Worm (Caenorhabditis elegans): Measurements from ENCODE around the gene sym-3.
A peak's percentile ranks its signal among the peaks of the same experiment; 100 is the strongest.

The sym-3 gene

ce11 chrX:5818176-5818575, 44.6 kb downstream of the sym-3 start:
- peak; percentile 59 for TF ChIP-seq ceh-19 (GFP tag; optimal IDR thresholded peaks at IDR 0.05)
- TF ChIP-seq eyg-1 (tag; optimal IDR thresholded peaks at IDR 0.05), result peak; percentile 31
- peak; percentile 41 for TF ChIP-seq hlh-8 (tag; optimal IDR thresholded peaks at IDR 0.05)
- no peak for TF ChIP-seq pha-2 (tag; optimal IDR thresholded peaks at IDR 0.05)
- peak; percentile 5 for TF ChIP-seq dmd-4 (tag; optimal IDR thresholded peaks at IDR 0.05; ENCODE audit: borderline replicate concordance)
- TF ChIP-seq unc-55 (GFP tag; optimal IDR thresholded peaks at IDR 0.05), result peak; percentile 70
- TF ChIP-seq ref-2 (tag; optimal IDR thresholded peaks at IDR 0.05), result peak; percentile 61
- no peak for TF ChIP-seq odd-2 (tag; optimal IDR thresholded peaks at IDR 0.05)
- TF ChIP-seq sdc-2 (tag; optimal IDR thresholded peaks at IDR 0.05), result peak; percentile 64
- TF ChIP-seq nhr-232 (tag; optimal IDR thresholded peaks at IDR 0.05), result peak; percentile 31
- TF ChIP-seq elt-2 (tag; optimal IDR thresholded peaks at IDR 0.05), result no peak
- TF ChIP-seq unc-86 (tag; optimal IDR thresholded peaks at IDR 0.05), result peak; percentile 49
- TF ChIP-seq ceh-14 (tag; optimal IDR thresholded peaks at IDR 0.05), result no peak
- peak; percentile 76 for TF ChIP-seq syd-9 (tag; optimal IDR thresholded peaks at IDR 0.05)
- TF ChIP-seq pax-1 (tag; optimal IDR thresholded peaks at IDR 0.05), result no peak
- TF ChIP-seq nfya-1 (tag; optimal IDR thresholded peaks at IDR 0.05), result peak; percentile 60
- peak; percentile 42 for TF ChIP-seq ceh-2 (tag; optimal IDR thresholded peaks at IDR 0.05)
- TF ChIP-seq ceh-31 (tag; optimal IDR thresholded peaks at IDR 0.05), result peak; percentile 51
- TF ChIP-seq sox-2 (GFP tag; IDR thresholded peaks at IDR 0.05), result no peak
- no peak for TF ChIP-seq ceh-24 (tag; optimal IDR thresholded peaks at IDR 0.05)
- TF ChIP-seq ceh-6 (GFP tag; optimal IDR thresholded peaks at IDR 0.05), result peak; percentile 22
- peak; percentile 61 for TF ChIP-seq tbx-2 (tag; optimal IDR thresholded peaks at IDR 0.05)
- TF ChIP-seq rnt-1 (tag; optimal IDR thresholded peaks at IDR 0.05), result peak; percentile 80
- no peak for TF ChIP-seq Y22D7AL.16 (tag; optimal IDR thresholded peaks at IDR 0.05)
- TF ChIP-seq pros-1 (tag; optimal IDR thresholded peaks at IDR 0.05), result peak; percentile 78
- no peak for TF ChIP-seq ceh-18 (tag; optimal IDR thresholded peaks at IDR 0.05)
- TF ChIP-seq ceh-30 (tag; optimal IDR thresholded peaks at IDR 0.05), result no peak
- peak; percentile 86 for TF ChIP-seq ceh-34 (tag; optimal IDR thresholded peaks at IDR 0.05)
- no peak for TF ChIP-seq lin-11 (tag; optimal IDR thresholded peaks at IDR 0.05)
- no peak for TF ChIP-seq pag-3 (tag; optimal IDR thresholded peaks at IDR 0.05; ENCODE audit: borderline replicate concordance)
- no peak for TF ChIP-seq che-1 (tag; optimal IDR thresholded peaks at IDR 0.05)
- TF ChIP-seq ets-4 (tag; optimal IDR thresholded peaks at IDR 0.05), result no peak

DNA sequence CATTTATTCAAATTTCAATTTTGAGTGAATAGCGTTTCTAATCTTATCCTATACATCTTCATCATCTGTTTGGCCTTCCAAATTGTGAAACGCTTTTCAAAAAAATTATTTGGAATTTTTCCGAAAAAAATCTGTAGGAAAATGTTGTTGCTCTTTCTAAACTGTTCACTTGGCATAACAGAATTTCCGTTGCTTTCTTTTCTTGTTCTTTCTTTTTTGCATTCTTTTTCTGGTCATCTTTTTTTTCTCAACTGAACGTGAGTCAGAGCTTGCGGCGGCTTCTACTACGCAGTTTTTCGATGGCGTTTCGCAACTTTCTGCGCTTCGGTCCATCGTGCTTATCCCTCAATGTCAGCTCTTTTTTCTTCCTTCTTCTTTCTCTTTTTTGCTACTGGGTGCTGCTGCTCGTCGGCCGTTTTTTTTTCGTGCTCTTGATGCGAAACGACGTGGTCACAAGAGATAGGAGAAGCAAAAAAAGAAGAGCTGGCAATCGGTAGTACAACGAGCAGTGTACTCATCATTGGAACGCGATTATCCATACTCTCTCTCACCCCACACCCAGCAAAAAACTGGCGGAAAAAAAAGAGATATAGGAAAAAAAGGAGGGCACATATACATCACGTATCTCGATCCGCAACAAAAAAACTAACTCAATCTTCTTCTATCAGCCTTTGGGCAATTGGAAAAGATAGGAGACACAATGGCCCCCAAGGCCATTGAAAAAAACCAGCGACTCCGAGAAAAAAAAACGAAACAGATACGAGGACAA, 46.3 kb downstream of the sym-3 start:
- TF ChIP-seq unc-42 (tag; optimal IDR thresholded peaks at IDR 0.05), result peak; percentile 39
- TF ChIP-seq dmd-4 (tag; optimal IDR thresholded peaks at IDR 0.05; ENCODE audit: borderline replicate concordance), result peak; percentile 46
- TF ChIP-seq ceh-18 (tag; optimal IDR thresholded peaks at IDR 0.05), result peak; percentile 57
- TF ChIP-seq lin-11 (tag; optimal IDR thresholded peaks at IDR 0.05), result no peak

- TF ChIP-seq sdc-2 (tag; optimal IDR thresholded peaks at IDR 0.05) (peak; percentile 11), K02D7.2 (tag; optimal IDR thresholded peaks at IDR 0.05) (peak; percentile 32), C38D4.7 (GFP tag; optimal IDR thresholded peaks at IDR 0.05) (no peak), tbx-7 (tag; optimal IDR thresholded peaks at IDR 0.05) (no peak), ref-2 (tag; optimal IDR thresholded peaks at IDR 0.05) (no peak), ceh-6 (GFP tag; optimal IDR thresholded peaks at IDR 0.05) (peak; percentile 43), F13H6.1 (tag; optimal IDR thresholded peaks at IDR 0.05) (no peak), ama-1 (optimal IDR thresholded peaks at IDR 0.05) (no peak), ceh-48 (tag; optimal IDR thresholded peaks at IDR 0.05) (no peak), ceh-31 (tag; optimal IDR thresholded peaks at IDR 0.05) (peak; percentile 22), pat-9 (tag; optimal IDR thresholded peaks at IDR 0.05) (no peak), hlh-6 (tag; optimal IDR thresholded peaks at IDR 0.05) (no peak)
Observed at ce11 chrX:5820880-5821279, 47.3 kb downstream of the sym-3 start.

Data from whole organism, late embryonic.